Fruit fly (Drosophila melanogaster): Measurements from ENCODE around the gene CG8475.

The CG8475 gene

dm6 chr2L:8232389-8232788, 35.7 kb upstream of the CG8475 start (continued):
- TF ChIP-seq ind (GFP tag; optimal IDR thresholded peaks at IDR 0.05) (peak; percentile 13), seq (GFP tag; IDR thresholded peaks at IDR 0.05) (no peak), nmo (GFP tag; optimal IDR thresholded peaks at IDR 0.05) (no peak), gro (GFP tag; optimal IDR thresholded peaks at IDR 0.05) (no peak), dm (GFP tag; optimal IDR thresholded peaks at IDR 0.05) (no peak), CG2712 (tag; optimal IDR thresholded peaks at IDR 0.05) (peak; percentile 8), unpg (GFP tag; optimal IDR thresholded peaks at IDR 0.05) (peak; percentile 8), Ptx1 (GFP tag; IDR thresholded peaks at IDR 0.05) (peak; percentile 29; the same call in 1 of the 2 replicates), CG8478 (optimal IDR thresholded peaks at IDR 0.05) (no peak), CG10267 (tag; optimal IDR thresholded peaks at IDR 0.05) (peak; percentile 6), Bdp1 (GFP tag; optimal IDR thresholded peaks at IDR 0.05) (no peak), gcm (GFP tag; optimal IDR thresholded peaks at IDR 0.05) (no peak), CG10462 (GFP tag; optimal IDR thresholded peaks at IDR 0.05) (no peak), nom (GFP tag; optimal IDR thresholded peaks at IDR 0.05) (peak; percentile 90), Six4 (GFP tag; optimal IDR thresholded peaks at IDR 0.05) (no peak), HmgD (GFP tag; optimal IDR thresholded peaks at IDR 0.05) (no peak), Myb (GFP tag; optimal IDR thresholded peaks at IDR 0.05) (no peak), HmgZ (tag; optimal IDR thresholded peaks at IDR 0.05) (no peak), CG3995 (GFP tag; optimal IDR thresholded peaks at IDR 0.05) (no peak), gcm2 (GFP tag; optimal IDR thresholded peaks at IDR 0.05) (no peak), CG6272 (GFP tag; IDR thresholded peaks at IDR 0.05) (no peak), Sry-β (GFP tag; optimal IDR thresholded peaks at IDR 0.05) (no peak), sd (tag; optimal IDR thresholded peaks at IDR 0.05) (peak; percentile 27), CG4707 (GFP tag; optimal IDR thresholded peaks at IDR 0.05) (no peak), sens-2 (GFP tag; IDR thresholded peaks at IDR 0.05) (0 out of 2 replicates have a peak, but pooled peaks have one; percentile 17), al (GFP tag; IDR thresholded peaks at IDR 0.05) (no peak), CG1024 (GFP tag; IDR thresholded peaks at IDR 0.05) (peak; percentile 19; the same call in 1 of the 2 replicates), CG17912 (GFP tag; optimal IDR thresholded peaks at IDR 0.05) (no peak), CG1233 (GFP tag; optimal IDR thresholded peaks at IDR 0.05) (no peak), CG10979 (tag; optimal IDR thresholded peaks at IDR 0.05) (peak; percentile 26), CG14441 (GFP tag; IDR thresholded peaks at IDR 0.05) (0 out of 2 replicates have a peak, but pooled peaks have one; percentile 13), CG17359 (tag; optimal IDR thresholded peaks at IDR 0.05) (peak; percentile 4), sens (GFP tag) (peak; percentile 58), CG9932 (GFP tag; IDR thresholded peaks at IDR 0.05) (no peak), CG2678 (tag; optimal IDR thresholded peaks at IDR 0.05) (peak; percentile 14), CG33213 (GFP tag; optimal IDR thresholded peaks at IDR 0.05) (no peak), onecut (GFP tag; IDR thresholded peaks at IDR 0.05) (no peak), fd96Cb (tag; optimal IDR thresholded peaks at IDR 0.05) (peak; percentile 7), CG30403 (GFP tag; optimal IDR thresholded peaks at IDR 0.05) (peak; percentile 5), MESR4 (GFP tag; optimal IDR thresholded peaks at IDR 0.05) (no peak), grau (tag; optimal IDR thresholded peaks at IDR 0.05) (no peak), CG11560 (tag; IDR thresholded peaks at IDR 0.05) (no peak), CG17829 (tag; optimal IDR thresholded peaks at IDR 0.05) (no peak), CG12659 (GFP tag; optimal IDR thresholded peaks at IDR 0.05) (no peak), lab (GFP tag; optimal IDR thresholded peaks at IDR 0.05) (no peak), CG8765 (GFP tag; IDR thresholded peaks at IDR 0.05) (no peak), CG6683 (GFP tag; optimal IDR thresholded peaks at IDR 0.05) (no peak), HLH4C (GFP tag; IDR thresholded peaks at IDR 0.05; ENCODE audit: partially characterized antibody) (no peak), HLHmδ (GFP tag; optimal IDR thresholded peaks at IDR 0.05) (no peak), dpn (GFP tag; optimal IDR thresholded peaks at IDR 0.05) (peak in 1 of 2 experiments; percentile 30), ATbp (GFP tag; optimal IDR thresholded peaks at IDR 0.05) (no peak), CG14710 (tag; optimal IDR thresholded peaks at IDR 0.05) (no peak)
